Worm (Caenorhabditis elegans) whole organism, L3 larva: Measurements from ENCODE around the gene ZK836.3.

Experiments
- R02D3.7 ChIP-seq: fragments of 150-350 bp; optimal IDR thresholded peaks from 2 replicates; lab custom pipeline; 2014; ENCODE audit warnings: missing biosample characterization, missing genetic modification characterization
- egl-27 ChIP-seq: sonication (generic microtip); optimal IDR thresholded peaks from 4 replicates; lab custom pipeline; 2017; ENCODE audit warnings: missing biosample characterization, missing genetic modification reagents, missing genetic modification characterization
- jun-1 ChIP-seq: fragments of 150-350 bp; optimal IDR thresholded peaks from 2 replicates; lab custom pipeline; 2014; ENCODE audit warnings: missing biosample characterization, missing genetic modification reagents, missing genetic modification characterization
- lin-15B ChIP-seq: fragments of 150-350 bp; optimal IDR thresholded peaks from 2 replicates; lab custom pipeline; 2014; ENCODE audit warnings: missing biosample characterization, missing genetic modification characterization
- lin-39 ChIP-seq: fragments of 150-350 bp; optimal IDR thresholded peaks from 2 replicates; lab custom pipeline; 2018; ENCODE audit warnings: missing biosample characterization, missing genetic modification reagents, missing genetic modification characterization
- nhr-11 ChIP-seq: fragments of 150-350 bp; optimal IDR thresholded peaks from 2 replicates; lab custom pipeline; 2014; ENCODE audit warnings: missing biosample characterization, missing genetic modification characterization
- nhr-28 ChIP-seq: fragments of 150-350 bp; optimal IDR thresholded peaks from 2 replicates; lab custom pipeline; 2014; ENCODE audit warnings: missing biosample characterization, missing genetic modification characterization
- tbx-2 ChIP-seq: sonication (generic microtip); optimal IDR thresholded peaks from 2 replicates; lab custom pipeline; 2016; ENCODE audit warnings: mild to moderate bottlenecking, missing genetic modification characterization, missing compliant biosample characterization

- no peak for TF ChIP-seq tbx-2 (tag; lab: Kevin White, UChicago)
- TF ChIP-seq egl-27 (tag; lab: Kevin White, UChicago), result no peak
- no peak for TF ChIP-seq nhr-28 (tag; lab: Kevin White, UChicago)
- no peak for TF ChIP-seq lin-39 (tag; lab: Kevin White, UChicago)
- no peak for TF ChIP-seq R02D3.7 (tag; lab: Kevin White, UChicago)
- TF ChIP-seq nhr-11, result no peak
- no peak for TF ChIP-seq jun-1 (tag; lab: Kevin White, UChicago)
- no peak for TF ChIP-seq lin-15B (tag; lab: Kevin White, UChicago)
Observed at ce11 chrV:12241126-12241525, 45.4 kb upstream of the ZK836.3 start, which contains the start of gene ttr-22.
